Fruit fly (Drosophila melanogaster) whole organism, prepupa: ENCODE results near the gene CG13310.

Experiments
- CG3919 ChIP-seq: fragments of 200-800 bp; sonication (Bioruptor generic); optimal IDR thresholded peaks from 3 replicates; lab custom pipeline; 2016; ENCODE audit warnings: missing biosample characterization, missing genetic modification characterization
- CG6854 ChIP-seq: fragments of 200-800 bp; sonication (Bioruptor generic); optimal IDR thresholded peaks from 2 replicates; lab custom pipeline; 2017; ENCODE audit warnings: missing biosample characterization, mild to moderate bottlenecking, missing genetic modification characterization
- CG7368 ChIP-seq: fragments of 200-800 bp; sonication (Bioruptor generic); optimal IDR thresholded peaks from 3 replicates; lab custom pipeline; 2016; ENCODE audit warnings: missing biosample characterization, missing genetic modification characterization
- Eip75B ChIP-seq: fragments of 200-800 bp; sonication (Bioruptor generic); optimal IDR thresholded peaks from 3 replicates; lab custom pipeline; 2016; ENCODE audit warnings: missing biosample characterization, missing genetic modification characterization
- Hr4 ChIP-seq: fragments of 200-800 bp; sonication (Bioruptor generic); optimal IDR thresholded peaks from 3 replicates; lab custom pipeline; 2016; ENCODE audit warnings: missing biosample characterization, missing genetic modification characterization
- Smox ChIP-seq: fragments of 200-800 bp; sonication (Bioruptor generic); optimal IDR thresholded peaks from 3 replicates; lab custom pipeline; 2016; ENCODE audit warnings: missing biosample characterization, missing genetic modification characterization
- eg ChIP-seq: fragments of 200-800 bp; sonication (Bioruptor generic); IDR thresholded peaks from 3 replicates; pipeline ENCODE4 v1.3.6; 2022; ENCODE audit warnings: missing biosample characterization, missing genetic modification characterization

DNA sequence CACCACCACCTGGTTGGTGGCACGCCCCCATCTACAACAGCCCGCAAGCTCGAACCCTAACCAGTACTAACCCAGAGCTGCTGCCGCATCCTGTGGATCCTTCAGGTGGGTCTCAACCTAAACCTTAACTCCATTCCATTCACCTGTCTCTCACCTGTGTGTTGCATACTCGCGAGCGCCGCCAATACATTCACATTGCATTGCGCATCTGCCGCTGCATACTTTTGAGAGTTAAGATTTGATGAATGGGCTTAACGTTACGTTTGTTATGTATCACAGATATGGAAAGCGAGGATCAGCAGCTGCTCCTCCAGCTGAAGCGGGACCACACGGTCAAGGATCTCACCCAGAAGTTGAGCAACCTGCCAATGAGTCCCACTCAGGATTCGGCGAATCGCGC lies 13.1 kb downstream of the CG13310 start:
- TF ChIP-seq CG3919 (GFP tag; lab: Kevin White, UChicago) = no peak
- no peak for TF ChIP-seq Hr4 (GFP tag; lab: Kevin White, UChicago)
- no peak for TF ChIP-seq Eip75B
- no peak for TF ChIP-seq CG6854 (GFP tag; lab: Kevin White, UChicago)
- TF ChIP-seq Smox = no peak
- no peak for TF ChIP-seq CG7368 (GFP tag; lab: Kevin White, UChicago)
- TF ChIP-seq eg (GFP tag; lab: Robert Waterston, UW) = no peak; the same call in 2 of the 3 replicates
